Fruit fly (Drosophila melanogaster) whole organism, adult: ENCODE results near the gene CG43448.

Source experiments
- CG11617 ChIP-seq: fragments of 200-800 bp; sonication (Bioruptor generic); optimal IDR thresholded peaks from 2 replicates; lab custom pipeline; 2017; ENCODE audit warnings: mild to moderate bottlenecking, missing biosample characterization, missing genetic modification reagents, missing genetic modification characterization
- CG12768 ChIP-seq: fragments of 200-800 bp; sonication (Bioruptor generic); optimal IDR thresholded peaks from 2 replicates; lab custom pipeline; 2017; ENCODE audit warnings: missing biosample characterization, missing genetic modification characterization, mild to moderate bottlenecking, moderate library complexity, missing genetic modification reagents
- CG14711 ChIP-seq: fragments of 200-800 bp; sonication (Bioruptor generic); optimal IDR thresholded peaks from 2 replicates; lab custom pipeline; 2018; ENCODE audit warnings: missing biosample characterization, mild to moderate bottlenecking, missing genetic modification characterization, moderate library complexity
- CG1620 ChIP-seq: fragments of 200-800 bp; sonication (Bioruptor generic); optimal IDR thresholded peaks from 2 replicates; lab custom pipeline; 2016; ENCODE audit warnings: missing biosample characterization, missing genetic modification characterization
- CG33017 ChIP-seq: fragments of 200-800 bp; sonication (Bioruptor generic); optimal IDR thresholded peaks from 2 replicates; lab custom pipeline; 2018; ENCODE audit warnings: missing biosample characterization, mild to moderate bottlenecking, missing genetic modification characterization, moderate library complexity
- CG5204 ChIP-seq: fragments of 200-800 bp; sonication (Bioruptor generic); optimal IDR thresholded peaks from 2 replicates; lab custom pipeline; 2016; ENCODE audit warnings: missing biosample characterization, missing genetic modification characterization
- CG7045 ChIP-seq: fragments of 200-800 bp; sonication (Bioruptor generic); optimal IDR thresholded peaks from 2 replicates; lab custom pipeline; 2017; ENCODE audit warnings: missing biosample characterization, mild to moderate bottlenecking, missing genetic modification characterization
- CG7101 ChIP-seq: fragments of 200-800 bp; sonication (Bioruptor generic); optimal IDR thresholded peaks from 2 replicates; lab custom pipeline; 2018; ENCODE audit warnings: missing biosample characterization, mild to moderate bottlenecking, missing genetic modification characterization, moderate library complexity
- Clk ChIP-seq: fragments of 200-800 bp; sonication (Bioruptor generic); optimal IDR thresholded peaks from 2 replicates; lab custom pipeline; 2017; ENCODE audit warnings: missing biosample characterization, missing genetic modification characterization
- Crg-1 ChIP-seq: fragments of 200-800 bp; sonication (Bioruptor generic); optimal IDR thresholded peaks from 2 replicates; lab custom pipeline; 2016; ENCODE audit warnings: missing biosample characterization, missing genetic modification characterization
- Hr96 ChIP-seq: fragments of 200-800 bp; sonication (Bioruptor generic); optimal IDR thresholded peaks from 2 replicates; lab custom pipeline; 2016; ENCODE audit warnings: missing biosample characterization, missing genetic modification characterization
- Mnt ChIP-seq: fragments of 200-800 bp; sonication (Bioruptor generic); optimal IDR thresholded peaks from 2 replicates; lab custom pipeline; 2016; ENCODE audit warnings: missing biosample characterization, mild to moderate bottlenecking, missing genetic modification characterization
- bab1 ChIP-seq: fragments of 200-800 bp; sonication (Bioruptor generic); optimal IDR thresholded peaks from 3 replicates; lab custom pipeline; 2019; ENCODE audit warnings: missing biosample characterization, mild to moderate bottlenecking, missing genetic modification characterization, moderate library complexity
- cic ChIP-seq: fragments of 200-800 bp; sonication (Bioruptor generic); optimal IDR thresholded peaks from 2 replicates; lab custom pipeline; 2017; ENCODE audit warnings: missing biosample characterization, mild to moderate bottlenecking, missing genetic modification characterization, moderate library complexity
- cnc ChIP-seq, 2 experiments: fragments of >200 bp; optimal IDR thresholded peaks; 2 replicates each; lab custom pipeline; 2017
- kay ChIP-seq: fragments of 200-800 bp; sonication (Bioruptor generic); peaks from one replicate; lab custom pipeline; 2016; ENCODE audit warnings: missing biosample characterization, missing genetic modification characterization, borderline replicate concordance
- ovo ChIP-seq: fragments of 200-800 bp; sonication (Bioruptor generic); optimal IDR thresholded peaks from 2 replicates; lab custom pipeline; 2016; ENCODE audit warnings: missing biosample characterization, missing genetic modification characterization
- pad ChIP-seq: fragments of 200-800 bp; sonication (Bioruptor generic); optimal IDR thresholded peaks from 3 replicates; lab custom pipeline; 2017; ENCODE audit warnings: missing biosample characterization, missing genetic modification characterization, mild to moderate bottlenecking, moderate library complexity, missing genetic modification reagents
- tj ChIP-seq: fragments of 200-800 bp; sonication (Bioruptor generic); optimal IDR thresholded peaks from 3 replicates; lab custom pipeline; 2017; ENCODE audit warnings: missing biosample characterization, mild to moderate bottlenecking, missing genetic modification characterization, moderate library complexity
- toe ChIP-seq: fragments of 200-800 bp; sonication (Bioruptor generic); optimal IDR thresholded peaks from 2 replicates; lab custom pipeline; 2016; ENCODE audit warnings: missing biosample characterization, missing genetic modification characterization

Gene CG43448

dm6 chr3R:30257588-30257987 is 20.1 kb upstream of the CG43448 start:
- TF ChIP-seq bab1 (GFP tag; lab: Kevin White, UChicago) (no peak), Clk (GFP tag; lab: Kevin White, UChicago) (no peak), CG7045 (GFP tag; lab: Kevin White, UChicago) (no peak), CG7101 (no peak), CG14711 (no peak), ovo (GFP tag; lab: Kevin White, UChicago) (no peak), tj (GFP tag; lab: Kevin White, UChicago) (no peak), cnc (optimal IDR thresholded peaks at IDR 0.05; lab: Kevin White, UChicago) (no peak), Crg-1 (GFP tag; lab: Kevin White, UChicago) (no peak), CG33017 (tag; lab: Kevin White, UChicago) (no peak), cic (no peak), kay (GFP tag; lab: Kevin White, UChicago) (no peak), Mnt (GFP tag; lab: Kevin White, UChicago) (no peak), CG5204 (GFP tag; lab: Kevin White, UChicago) (no peak)

dm6 chr3R:30256233-30256632 is 18.7 kb upstream of the CG43448 start:
- TF ChIP-seq pad (GFP tag; lab: Kevin White, UChicago): no peak
- no peak for TF ChIP-seq Clk (GFP tag; lab: Kevin White, UChicago)
- TF ChIP-seq tj (GFP tag; lab: Kevin White, UChicago): no peak
- no peak for TF ChIP-seq CG7045 (GFP tag; lab: Kevin White, UChicago)
- no peak for TF ChIP-seq bab1 (GFP tag; lab: Kevin White, UChicago)
- TF ChIP-seq CG5204 (GFP tag; lab: Kevin White, UChicago): no peak

dm6 chr3R:30255255-30256121 is 18.0 kb upstream of the CG43448 start:
- TF ChIP-seq CG12768 (GFP tag; lab: Kevin White, UChicago): no peak
- no peak for TF ChIP-seq pad (GFP tag; lab: Kevin White, UChicago)
- no peak for TF ChIP-seq toe (GFP tag; lab: Kevin White, UChicago)
- no peak for TF ChIP-seq ovo (GFP tag; lab: Kevin White, UChicago)
- TF ChIP-seq CG1620 (GFP tag; lab: Kevin White, UChicago): no peak
- no peak for TF ChIP-seq tj (GFP tag; lab: Kevin White, UChicago)
- no peak for TF ChIP-seq CG5204 (GFP tag; lab: Kevin White, UChicago)
- no peak for TF ChIP-seq Mnt (GFP tag; lab: Kevin White, UChicago)
- no peak for TF ChIP-seq kay (GFP tag; lab: Kevin White, UChicago)
- TF ChIP-seq Crg-1 (GFP tag; lab: Kevin White, UChicago): no peak
- TF ChIP-seq bab1 (GFP tag; lab: Kevin White, UChicago): no peak
- no peak for TF ChIP-seq cic
- TF ChIP-seq Clk (GFP tag; lab: Kevin White, UChicago): no peak
- TF ChIP-seq CG7101: no peak
- TF ChIP-seq CG14711: no peak
- no peak for TF ChIP-seq CG11617
- TF ChIP-seq Hr96: no peak
- TF ChIP-seq CG33017 (tag; lab: Kevin White, UChicago): no peak
- no peak for TF ChIP-seq CG7045 (GFP tag; lab: Kevin White, UChicago)

- no peak for TF ChIP-seq Crg-1 (GFP tag; lab: Kevin White, UChicago)
- no peak for TF ChIP-seq pad (GFP tag; lab: Kevin White, UChicago)
- no peak for TF ChIP-seq ovo (GFP tag; lab: Kevin White, UChicago)
- no peak for TF ChIP-seq CG33017 (tag; lab: Kevin White, UChicago)
- TF ChIP-seq CG7101: no peak
- TF ChIP-seq bab1 (GFP tag; lab: Kevin White, UChicago): no peak
- TF ChIP-seq Hr96: no peak
- TF ChIP-seq cnc (optimal IDR thresholded peaks at IDR 0.05; lab: Kevin White, UChicago): no peak
- no peak for TF ChIP-seq Mnt (GFP tag; lab: Kevin White, UChicago)
- TF ChIP-seq CG7045 (GFP tag; lab: Kevin White, UChicago): no peak
- no peak for TF ChIP-seq kay (GFP tag; lab: Kevin White, UChicago)
- no peak for TF ChIP-seq cic
- TF ChIP-seq CG5204 (GFP tag; lab: Kevin White, UChicago): no peak
- TF ChIP-seq tj (GFP tag; lab: Kevin White, UChicago): no peak
- TF ChIP-seq CG14711: no peak
- no peak for TF ChIP-seq Clk (GFP tag; lab: Kevin White, UChicago)
Observed at dm6 chr3R:30252882-30253281, 15.3 kb upstream of the CG43448 start, which contains the start of gene CG18404. Gene CG18404 (plus strand): TSS chr3R:30253182.

dm6 chr3R:30252317-30252716 is 14.8 kb upstream of the CG43448 start:
- no peak for TF ChIP-seq ovo (GFP tag; lab: Kevin White, UChicago)
- no peak for TF ChIP-seq Hr96
- TF ChIP-seq CG1620 (GFP tag; lab: Kevin White, UChicago): no peak
- TF ChIP-seq CG7101: no peak
- no peak for TF ChIP-seq kay (GFP tag; lab: Kevin White, UChicago)
- no peak for TF ChIP-seq cic
- TF ChIP-seq bab1 (GFP tag; lab: Kevin White, UChicago): no peak

- TF ChIP-seq CG12768 (GFP tag; lab: Kevin White, UChicago) (no peak), Hr96 (no peak), bab1 (GFP tag; lab: Kevin White, UChicago) (no peak), pad (GFP tag; lab: Kevin White, UChicago) (no peak), cic (no peak), Clk (GFP tag; lab: Kevin White, UChicago) (no peak), CG7045 (GFP tag; lab: Kevin White, UChicago) (no peak), Crg-1 (GFP tag; lab: Kevin White, UChicago) (no peak)
Observed at dm6 chr3R:30250496-30250978, 13.0 kb upstream of the CG43448 start, which contains the start of gene CG9682. Gene CG9682 (plus strand): TSS chr3R:30250928.
